Worm (Caenorhabditis elegans) whole organism, midembryonic: ENCODE measurements around the gene cyp-13A5.

ENCODE experiments used
- T22C8.4 ChIP-seq: fragments of 200-800 bp; sonication (Bioruptor generic); IDR thresholded peaks from 2 replicates; pipeline ENCODE4 v1.3.6; 2022; ENCODE audit warnings: missing genetic modification characterization, missing compliant biosample characterization
- cog-1 ChIP-seq: sonication (generic microtip); optimal IDR thresholded peaks from 2 replicates; lab custom pipeline; 2016; ENCODE audit warnings: missing genetic modification characterization, missing compliant biosample characterization
- flt-1 ChIP-seq: fragments of 200-800 bp; sonication (Bioruptor generic); IDR thresholded peaks from 2 replicates; pipeline ENCODE4 v1.3.6; 2022; ENCODE audit warnings: missing genetic modification characterization, missing compliant biosample characterization
- klf-2 ChIP-seq: fragments of 200-800 bp; sonication (Bioruptor generic); conservative IDR thresholded peaks from 2 replicates; pipeline ENCODE4 v1.3.6; 2022; ENCODE audit warnings: missing genetic modification reagents, missing genetic modification characterization, missing compliant biosample characterization
- med-1 ChIP-seq: sonication (generic microtip); optimal IDR thresholded peaks from 2 replicates; lab custom pipeline; 2017; ENCODE audit warnings: missing genetic modification characterization, mild to moderate bottlenecking, missing compliant biosample characterization, antibody characterized with exemption, missing genetic modification reagents; ENCODE audit not compliant: insufficient read depth
- ref-1 ChIP-seq: fragments of 200-800 bp; sonication (Bioruptor generic); conservative IDR thresholded peaks from 2 replicates; pipeline ENCODE4 v1.3.6; 2022; ENCODE audit warnings: missing genetic modification reagents, missing genetic modification characterization, missing compliant biosample characterization
- tab-1 ChIP-seq: fragments of 200-800 bp; sonication (Bioruptor generic); IDR thresholded peaks from 2 replicates; pipeline ENCODE4 v1.3.6; 2022; ENCODE audit warnings: missing genetic modification characterization, missing compliant biosample characterization
- ztf-23 ChIP-seq: fragments of 200-800 bp; sonication (Bioruptor generic); IDR thresholded peaks from 2 replicates; pipeline ENCODE4 v1.3.6; 2022; ENCODE audit warnings: missing genetic modification reagents, missing genetic modification characterization, missing compliant biosample characterization
- ztf-29 ChIP-seq: fragments of 200-800 bp; sonication (Bioruptor generic); IDR thresholded peaks from 2 replicates; pipeline ENCODE4 v1.3.6; 2022; ENCODE audit warnings: missing genetic modification reagents, missing genetic modification characterization, missing compliant biosample characterization

The cyp-13A5 gene

ce11 chrII:9769797-9770520 is 30.2 kb downstream of the cyp-13A5 start, which contains the start of gene aqp-10:
Gene aqp-10 (minus strand): TSS chrII:9769847.
- TF ChIP-seq ztf-23 (GFP tag; lab: Robert Waterston, UW) (no peak), med-1 (no peak), flt-1 (no peak), ztf-29 (GFP tag; lab: Robert Waterston, UW) (no peak), tab-1 (GFP tag; lab: Robert Waterston, UW) (no peak), ref-1 (GFP tag; lab: Robert Waterston, UW) (no peak), cog-1 (tag; lab: Kevin White, UChicago) (no peak), klf-2 (GFP tag; lab: Robert Waterston, UW) (no peak)

- no peak for TF ChIP-seq med-1
- no peak for TF ChIP-seq tab-1 (GFP tag; lab: Robert Waterston, UW)
- TF ChIP-seq klf-2 (GFP tag; lab: Robert Waterston, UW) = no peak
- no peak for TF ChIP-seq cog-1 (tag; lab: Kevin White, UChicago)
- TF ChIP-seq flt-1 = no peak
- no peak for TF ChIP-seq ref-1 (GFP tag; lab: Robert Waterston, UW)
- no peak for TF ChIP-seq ztf-23 (GFP tag; lab: Robert Waterston, UW)
- TF ChIP-seq ztf-29 (GFP tag; lab: Robert Waterston, UW) = no peak
- TF ChIP-seq T22C8.4 (GFP tag; lab: Robert Waterston, UW) = no peak
These were observed 35.5 kb downstream of the cyp-13A5 start for ce11 chrII:9764696-9765095.

- TF ChIP-seq klf-2 (GFP tag; lab: Robert Waterston, UW) (no peak), ztf-29 (GFP tag; lab: Robert Waterston, UW) (no peak), flt-1 (no peak), ztf-23 (GFP tag; lab: Robert Waterston, UW) (no peak), med-1 (no peak)
These were observed 40.8 kb downstream of the cyp-13A5 start for ce11 chrII:9759382-9759781.

ce11 chrII:9757651-9758282 is 42.4 kb downstream of the cyp-13A5 start, which contains the start of gene shk-1:
Gene shk-1 (plus strand): TSS chrII:9758232.
- TF ChIP-seq ref-1 (GFP tag; lab: Robert Waterston, UW) (no peak), T22C8.4 (GFP tag; lab: Robert Waterston, UW) (no peak)

ce11 chrII:9755425-9755824 is 44.7 kb downstream of the cyp-13A5 start:
- no peak for TF ChIP-seq ref-1 (GFP tag; lab: Robert Waterston, UW)
- TF ChIP-seq T22C8.4 (GFP tag; lab: Robert Waterston, UW) = no peak
- no peak for TF ChIP-seq ztf-23 (GFP tag; lab: Robert Waterston, UW)
- no peak for TF ChIP-seq tab-1 (GFP tag; lab: Robert Waterston, UW)
- no peak for TF ChIP-seq ztf-29 (GFP tag; lab: Robert Waterston, UW)
- no peak for TF ChIP-seq med-1
- no peak for TF ChIP-seq cog-1 (tag; lab: Kevin White, UChicago)
- no peak for TF ChIP-seq klf-2 (GFP tag; lab: Robert Waterston, UW)
- TF ChIP-seq flt-1 = no peak

ce11 chrII:9753730-9754129 is 46.4 kb downstream of the cyp-13A5 start, which contains the start of gene ZK1321.1:
Gene ZK1321.1 (plus strand): TSS chrII:9754030.
- TF ChIP-seq ztf-29 (GFP tag; lab: Robert Waterston, UW) = no peak
- TF ChIP-seq T22C8.4 (GFP tag; lab: Robert Waterston, UW) = no peak
- TF ChIP-seq ref-1 (GFP tag; lab: Robert Waterston, UW) = no peak
- no peak for TF ChIP-seq flt-1
- no peak for TF ChIP-seq klf-2 (GFP tag; lab: Robert Waterston, UW)
- TF ChIP-seq med-1 = no peak
- TF ChIP-seq cog-1 (tag; lab: Kevin White, UChicago) = no peak
- TF ChIP-seq tab-1 (GFP tag; lab: Robert Waterston, UW) = no peak
- TF ChIP-seq ztf-23 (GFP tag; lab: Robert Waterston, UW) = no peak

- no peak for TF ChIP-seq ztf-29 (GFP tag; lab: Robert Waterston, UW)
- no peak for TF ChIP-seq klf-2 (GFP tag; lab: Robert Waterston, UW)
- no peak for TF ChIP-seq cog-1 (tag; lab: Kevin White, UChicago)
- TF ChIP-seq flt-1 = no peak
- TF ChIP-seq ztf-23 (GFP tag; lab: Robert Waterston, UW) = no peak
- no peak for TF ChIP-seq tab-1 (GFP tag; lab: Robert Waterston, UW)
- TF ChIP-seq ref-1 (GFP tag; lab: Robert Waterston, UW) = no peak
- TF ChIP-seq T22C8.4 (GFP tag; lab: Robert Waterston, UW) = no peak
These were observed 47.1 kb downstream of the cyp-13A5 start, which contains the start of gene Y53C12B.7 for ce11 chrII:9753056-9753455. Gene Y53C12B.7 (minus strand): TSS chrII:9753218.

- no peak for TF ChIP-seq med-1
- TF ChIP-seq ztf-29 (GFP tag; lab: Robert Waterston, UW) = no peak
- no peak for TF ChIP-seq ztf-23 (GFP tag; lab: Robert Waterston, UW)
- TF ChIP-seq T22C8.4 (GFP tag; lab: Robert Waterston, UW) = no peak
- TF ChIP-seq klf-2 (GFP tag; lab: Robert Waterston, UW) = no peak
- TF ChIP-seq ref-1 (GFP tag; lab: Robert Waterston, UW) = no peak
- no peak for TF ChIP-seq flt-1
- no peak for TF ChIP-seq tab-1 (GFP tag; lab: Robert Waterston, UW)
- TF ChIP-seq cog-1 (tag; lab: Kevin White, UChicago) = no peak
These were observed 47.9 kb downstream of the cyp-13A5 start for ce11 chrII:9752278-9752677.
